Worm (Caenorhabditis elegans) whole organism, mixed stage, embryonic: ENCODE results near the gene C32H11.3.
"Not testable (repeated sequence)": the region's sequence is repeated elsewhere in the genome, so short reads cannot be mapped to it uniquely, and the experiment has no call there.

Experiments used
- M03D4.4 ChIP-seq: sonication (generic microtip); optimal IDR thresholded peaks from 2 replicates; lab custom pipeline; 2017; ENCODE audit warnings: mild to moderate bottlenecking, missing genetic modification characterization, missing compliant biosample characterization
- bed-3 ChIP-seq: fragments of 200-800 bp; sonication (Bioruptor generic); optimal IDR thresholded peaks from 3 replicates; lab custom pipeline; 2018; ENCODE audit warnings: mild to moderate bottlenecking, missing genetic modification characterization, moderate library complexity, missing compliant biosample characterization
- blmp-1 ChIP-seq: fragments of 150-350 bp; optimal IDR thresholded peaks from 2 replicates; lab custom pipeline; 2014; ENCODE audit warnings: missing biosample characterization, missing genetic modification characterization
- ceh-39 ChIP-seq: fragments of 150-350 bp; optimal IDR thresholded peaks from 2 replicates; lab custom pipeline; 2014; ENCODE audit warnings: missing biosample characterization, missing genetic modification characterization
- ceh-43 ChIP-seq: fragments of 200-800 bp; sonication (Bioruptor generic); optimal IDR thresholded peaks from 2 replicates; lab custom pipeline; 2018; ENCODE audit warnings: mild to moderate bottlenecking, missing genetic modification characterization, moderate library complexity, missing compliant biosample characterization
- ceh-83 ChIP-seq: fragments of 200-800 bp; sonication (Bioruptor generic); optimal IDR thresholded peaks from 2 replicates; lab custom pipeline; 2018; ENCODE audit warnings: mild to moderate bottlenecking, missing genetic modification characterization, missing compliant biosample characterization
- ces-1 ChIP-seq: fragments of 150-350 bp; optimal IDR thresholded peaks from 2 replicates; lab custom pipeline; 2014; ENCODE audit warnings: missing biosample characterization, missing genetic modification reagents, missing genetic modification characterization
- cnd-1 ChIP-seq: fragments of 200-800 bp; sonication (Bioruptor generic); optimal IDR thresholded peaks from 2 replicates; lab custom pipeline; 2018; ENCODE audit warnings: mild to moderate bottlenecking, missing genetic modification characterization, missing compliant biosample characterization
- drap-1 ChIP-seq: fragments of 200-800 bp; sonication (Bioruptor generic); optimal IDR thresholded peaks from 3 replicates; lab custom pipeline; 2018; ENCODE audit warnings: mild to moderate bottlenecking, missing genetic modification characterization, missing compliant biosample characterization
- elt-1 ChIP-seq: sonication (generic microtip); optimal IDR thresholded peaks from 2 replicates; lab custom pipeline; 2017; ENCODE audit warnings: missing genetic modification characterization, mild to moderate bottlenecking, missing compliant biosample characterization, antibody characterized with exemption, moderate library complexity, borderline replicate concordance; ENCODE audit not compliant: insufficient read depth
- elt-3 ChIP-seq: fragments of 150-350 bp; optimal IDR thresholded peaks from 2 replicates; lab custom pipeline; 2014; ENCODE audit warnings: missing biosample characterization, missing genetic modification characterization
- flh-1 ChIP-seq: fragments of 200-800 bp; sonication (Bioruptor generic); optimal IDR thresholded peaks from 2 replicates; lab custom pipeline; 2018; ENCODE audit warnings: mild to moderate bottlenecking, missing genetic modification characterization, moderate library complexity, missing compliant biosample characterization
- ham-2 ChIP-seq: fragments of 200-800 bp; sonication (Bioruptor generic); optimal IDR thresholded peaks from 2 replicates; lab custom pipeline; 2018; ENCODE audit warnings: mild to moderate bottlenecking, missing genetic modification characterization, missing compliant biosample characterization
- hlh-1 ChIP-seq: fragments of 150-350 bp; optimal IDR thresholded peaks from 2 replicates; lab custom pipeline; 2014; ENCODE audit warnings: missing biosample characterization, missing genetic modification reagents, missing genetic modification characterization
- lin-32 ChIP-seq: fragments of 200-800 bp; sonication (Bioruptor generic); optimal IDR thresholded peaks from 2 replicates; lab custom pipeline; 2018; ENCODE audit warnings: mild to moderate bottlenecking, missing genetic modification characterization, missing compliant biosample characterization
- lsy-2 ChIP-seq: fragments of 150-350 bp; optimal IDR thresholded peaks from 2 replicates; lab custom pipeline; 2014; ENCODE audit warnings: missing biosample characterization, missing genetic modification characterization
- mab-5 ChIP-seq: fragments of 150-350 bp; optimal IDR thresholded peaks from 2 replicates; lab custom pipeline; 2014; ENCODE audit warnings: missing biosample characterization, missing genetic modification characterization
- mep-1 ChIP-seq: fragments of 150-350 bp; optimal IDR thresholded peaks from 2 replicates; lab custom pipeline; 2017; ENCODE audit warnings: missing biosample characterization, missing genetic modification reagents, missing genetic modification characterization, inconsistent platforms
- mls-2 ChIP-seq: sonication (generic microtip); optimal IDR thresholded peaks from 2 replicates; lab custom pipeline; 2016; ENCODE audit warnings: mild to moderate bottlenecking, missing genetic modification characterization, moderate library complexity, missing compliant biosample characterization
- nhr-12 ChIP-seq: fragments of 150-350 bp; optimal IDR thresholded peaks from 2 replicates; lab custom pipeline; 2014; ENCODE audit warnings: missing biosample characterization, missing genetic modification characterization
- nhr-237 ChIP-seq: fragments of 150-350 bp; optimal IDR thresholded peaks from 2 replicates; lab custom pipeline; 2014; ENCODE audit warnings: missing biosample characterization, missing genetic modification characterization
- nhr-28 ChIP-seq: fragments of 150-350 bp; optimal IDR thresholded peaks from 2 replicates; lab custom pipeline; 2014; ENCODE audit warnings: missing biosample characterization, missing genetic modification characterization
- nhr-76 ChIP-seq: sonication (generic microtip); optimal IDR thresholded peaks from 2 replicates; lab custom pipeline; 2017; ENCODE audit warnings: missing biosample characterization, missing genetic modification characterization
- pha-4 ChIP-seq: fragments of 150-350 bp; optimal IDR thresholded peaks from 2 replicates; lab custom pipeline; 2018; ENCODE audit warnings: missing biosample characterization, missing genetic modification reagents, missing genetic modification characterization
- snpc-4 ChIP-seq: fragments of 150-350 bp; optimal IDR thresholded peaks from 2 replicates; lab custom pipeline; 2014; ENCODE audit warnings: missing biosample characterization, missing genetic modification characterization
- sptf-1 ChIP-seq: sonication (generic microtip); optimal IDR thresholded peaks from 2 replicates; lab custom pipeline; 2017; ENCODE audit warnings: mild to moderate bottlenecking, missing genetic modification characterization, moderate library complexity, missing compliant biosample characterization
- tbx-8 ChIP-seq: fragments of 200-800 bp; sonication (Bioruptor generic); optimal IDR thresholded peaks from 2 replicates; lab custom pipeline; 2018; ENCODE audit warnings: mild to moderate bottlenecking, missing genetic modification characterization, moderate library complexity, missing compliant biosample characterization
- unc-120 ChIP-seq: sonication (generic microtip); optimal IDR thresholded peaks from 2 replicates; lab custom pipeline; 2017; ENCODE audit warnings: missing genetic modification characterization, missing compliant biosample characterization; ENCODE audit not compliant: poor library complexity, severe bottlenecking
- unc-39 ChIP-seq: fragments of 150-350 bp; optimal IDR thresholded peaks from 2 replicates; lab custom pipeline; 2014; ENCODE audit warnings: missing biosample characterization, missing genetic modification characterization
- unc-62 ChIP-seq: fragments of 150-350 bp; optimal IDR thresholded peaks from 2 replicates; lab custom pipeline; 2014; ENCODE audit warnings: missing biosample characterization, missing genetic modification reagents, missing genetic modification characterization
- zip-8 ChIP-seq: fragments of 150-350 bp; optimal IDR thresholded peaks from 2 replicates; lab custom pipeline; 2014; ENCODE audit warnings: missing biosample characterization, missing genetic modification characterization

Gene C32H11.3

ce11 chrIV:12875260-12875659 is 43.1 kb upstream of the C32H11.3 start, which contains the start of gene ZK896.1:
TSS of gene ZK896.1 (minus strand) at chrIV:12875360.
- TF ChIP-seq mls-2 (tag; lab: Kevin White, UChicago); sptf-1; nhr-12 (tag; lab: Kevin White, UChicago): not testable (repeated sequence)

ce11 chrIV:12876558-12876957 is 41.8 kb upstream of the C32H11.3 start:
- TF ChIP-seq blmp-1 = no peak
- no peak for TF ChIP-seq snpc-4 (tag; lab: Kevin White, UChicago)
- TF ChIP-seq nhr-237 (tag; lab: Kevin White, UChicago) = no peak
- TF ChIP-seq bed-3 (GFP tag; lab: Kevin White, UChicago) = no peak
- TF ChIP-seq ceh-83 (GFP tag; lab: Kevin White, UChicago) = no peak
- no peak for TF ChIP-seq hlh-1 (tag; lab: Kevin White, UChicago)
- no peak for TF ChIP-seq lin-32 (GFP tag; lab: Kevin White, UChicago)
- no peak for TF ChIP-seq sptf-1
- TF ChIP-seq mep-1 (tag; lab: Kevin White, UChicago) = no peak
- no peak for TF ChIP-seq unc-62 (GFP tag; lab: Kevin White, UChicago)
- TF ChIP-seq, all 35 proteins: peak for 0

ce11 chrIV:12879557-12879956 is 38.8 kb upstream of the C32H11.3 start, which contains the start of gene ZK896.5:
TSS of gene ZK896.5 (minus strand) at chrIV:12879645.
- TF ChIP-seq hlh-1 (tag; lab: Kevin White, UChicago) (no peak), flh-1 (GFP tag; lab: Kevin White, UChicago) (no peak), ces-1 (GFP tag; lab: Kevin White, UChicago) (no peak), ham-2 (GFP tag; lab: Kevin White, UChicago) (no peak), bed-3 (GFP tag; lab: Kevin White, UChicago) (no peak), lin-32 (GFP tag; lab: Kevin White, UChicago) (no peak)

ce11 chrIV:12883190-12883589 is 35.2 kb upstream of the C32H11.3 start, which contains the start of gene ZK896.4:
TSS of gene ZK896.4 (minus strand) at chrIV:12883290.
- TF ChIP-seq zip-8 (tag; lab: Kevin White, UChicago) (no peak), mls-2 (tag; lab: Kevin White, UChicago) (no peak), nhr-12 (tag; lab: Kevin White, UChicago) (no peak), lsy-2 (tag; lab: Kevin White, UChicago) (no peak), cnd-1 (tag; lab: Kevin White, UChicago) (no peak), unc-39 (tag; lab: Kevin White, UChicago) (no peak), bed-3 (GFP tag; lab: Kevin White, UChicago) (no peak), blmp-1 (no peak), mep-1 (tag; lab: Kevin White, UChicago) (no peak), ceh-39 (tag; lab: Kevin White, UChicago) (no peak), unc-62 (GFP tag; lab: Kevin White, UChicago) (no peak), unc-120 (tag; lab: Kevin White, UChicago) (no peak), tbx-8 (GFP tag; lab: Kevin White, UChicago) (no peak), ces-1 (GFP tag; lab: Kevin White, UChicago) (no peak), elt-3 (tag; lab: Kevin White, UChicago) (no peak), nhr-76 (tag; lab: Kevin White, UChicago) (no peak), ceh-43 (GFP tag; lab: Kevin White, UChicago) (no peak)

ce11 chrIV:12886012-12886411 is 32.3 kb upstream of the C32H11.3 start:
- TF ChIP-seq ceh-39 (tag; lab: Kevin White, UChicago) = no peak
- TF ChIP-seq zip-8 (tag; lab: Kevin White, UChicago) = no peak
- TF ChIP-seq lin-32 (GFP tag; lab: Kevin White, UChicago) = no peak
- TF ChIP-seq bed-3 (GFP tag; lab: Kevin White, UChicago) = no peak
- TF ChIP-seq snpc-4 (tag; lab: Kevin White, UChicago) = no peak
- no peak for TF ChIP-seq ceh-43 (GFP tag; lab: Kevin White, UChicago)
- TF ChIP-seq mls-2 (tag; lab: Kevin White, UChicago) = no peak
- no peak for TF ChIP-seq elt-3 (tag; lab: Kevin White, UChicago)
- TF ChIP-seq mab-5 (tag; lab: Kevin White, UChicago) = no peak
- TF ChIP-seq nhr-76 (tag; lab: Kevin White, UChicago) = no peak

- TF ChIP-seq lin-32 (GFP tag; lab: Kevin White, UChicago) = no peak
- no peak for TF ChIP-seq hlh-1 (tag; lab: Kevin White, UChicago)
- TF ChIP-seq nhr-12 (tag; lab: Kevin White, UChicago) = no peak
- TF ChIP-seq drap-1 (GFP tag; lab: Kevin White, UChicago) = no peak
- no peak for TF ChIP-seq elt-1 (tag; lab: Kevin White, UChicago)
- no peak for TF ChIP-seq M03D4.4 (tag; lab: Kevin White, UChicago)
- no peak for TF ChIP-seq zip-8 (tag; lab: Kevin White, UChicago)
- TF ChIP-seq pha-4 = no peak
- TF ChIP-seq mab-5 (tag; lab: Kevin White, UChicago) = no peak
- TF ChIP-seq nhr-237 (tag; lab: Kevin White, UChicago) = no peak
- TF ChIP-seq flh-1 (GFP tag; lab: Kevin White, UChicago) = no peak
- no peak for TF ChIP-seq snpc-4 (tag; lab: Kevin White, UChicago)
- TF ChIP-seq sptf-1 = no peak
- no peak for TF ChIP-seq nhr-28 (tag; lab: Kevin White, UChicago)
- TF ChIP-seq nhr-76 (tag; lab: Kevin White, UChicago) = no peak
These were observed 27.9 kb upstream of the C32H11.3 start, which contains the start of gene K08D8.6 for ce11 chrIV:12890445-12890844. TSS of gene K08D8.6 (minus strand) at chrIV:12890508.
